Worm (Caenorhabditis elegans) whole organism, late embryonic: ENCODE data around the gene K09F6.15.

ENCODE experiments used
- K02D7.2 ChIP-seq: sonication (generic microtip); optimal IDR thresholded peaks from 2 replicates; lab custom pipeline; 2017; ENCODE audit warnings: mild to moderate bottlenecking, missing genetic modification characterization, missing compliant biosample characterization
- K09A11.1 ChIP-seq: sonication (generic microtip); optimal IDR thresholded peaks from 2 replicates; lab custom pipeline; 2017; ENCODE audit warnings: antibody characterized with exemption, mild to moderate bottlenecking, missing genetic modification characterization, missing compliant biosample characterization; ENCODE audit not compliant: insufficient read depth
- T23F11.4 ChIP-seq: fragments of 200-800 bp; sonication (Bioruptor generic); optimal IDR thresholded peaks from 2 replicates; lab custom pipeline; 2018; ENCODE audit warnings: mild to moderate bottlenecking, missing genetic modification characterization, missing compliant biosample characterization
- ama-1 ChIP-seq: fragments of 150-350 bp; optimal IDR thresholded peaks from 2 replicates; lab custom pipeline; 2014
- ceh-14 ChIP-seq: sonication (generic microtip); optimal IDR thresholded peaks from 2 replicates; lab custom pipeline; 2016; ENCODE audit warnings: missing genotype, missing genetic modification characterization, missing compliant biosample characterization
- ceh-18 ChIP-seq: sonication (generic microtip); optimal IDR thresholded peaks from 2 replicates; lab custom pipeline; 2016; ENCODE audit warnings: missing genetic modification characterization, missing compliant biosample characterization
- ceh-19 ChIP-seq: fragments of 200-800 bp; sonication (Bioruptor generic); optimal IDR thresholded peaks from 2 replicates; lab custom pipeline; 2018; ENCODE audit warnings: mild to moderate bottlenecking, missing genetic modification characterization, missing compliant biosample characterization
- ceh-2 ChIP-seq: sonication (generic microtip); optimal IDR thresholded peaks from 2 replicates; lab custom pipeline; 2016; ENCODE audit warnings: missing genotype, missing genetic modification characterization, missing compliant biosample characterization
- ceh-30 ChIP-seq: fragments of 150-350 bp; optimal IDR thresholded peaks from 2 replicates; lab custom pipeline; 2014; ENCODE audit warnings: missing biosample characterization, missing genetic modification characterization
- ceh-31 ChIP-seq: sonication (generic microtip); optimal IDR thresholded peaks from 2 replicates; lab custom pipeline; 2016; ENCODE audit warnings: missing genetic modification characterization, missing compliant biosample characterization
- ceh-34 ChIP-seq: sonication (generic microtip); optimal IDR thresholded peaks from 2 replicates; lab custom pipeline; 2016; ENCODE audit warnings: mild to moderate bottlenecking, missing genetic modification characterization, missing compliant biosample characterization
- ceh-45 ChIP-seq: fragments of 200-800 bp; sonication (Bioruptor generic); IDR thresholded peaks from 2 replicates; pipeline ENCODE4 v1.3.6; 2022; ENCODE audit warnings: missing genetic modification reagents, missing genetic modification characterization, missing compliant biosample characterization
- ceh-48 ChIP-seq: sonication (generic microtip); optimal IDR thresholded peaks from 2 replicates; lab custom pipeline; 2016; ENCODE audit warnings: missing genetic modification characterization, inconsistent platforms, missing compliant biosample characterization
- ceh-6 ChIP-seq: fragments of 200-800 bp; sonication (Bioruptor generic); optimal IDR thresholded peaks from 2 replicates; lab custom pipeline; 2018; ENCODE audit warnings: mild to moderate bottlenecking, missing genetic modification characterization, missing compliant biosample characterization
- ceh-9 ChIP-seq: sonication (generic microtip); optimal IDR thresholded peaks from 2 replicates; lab custom pipeline; 2016; ENCODE audit warnings: mild to moderate bottlenecking, missing genetic modification characterization, inconsistent platforms, missing compliant biosample characterization
- dmd-4 ChIP-seq: sonication (generic microtip); optimal IDR thresholded peaks from 2 replicates; lab custom pipeline; 2016; ENCODE audit warnings: borderline replicate concordance, missing genetic modification characterization, missing compliant biosample characterization
- dve-1 ChIP-seq: sonication (generic microtip); optimal IDR thresholded peaks from 2 replicates; lab custom pipeline; 2017; ENCODE audit warnings: antibody characterized with exemption, mild to moderate bottlenecking, missing genetic modification characterization, missing compliant biosample characterization
- elt-2 ChIP-seq: sonication (generic microtip); optimal IDR thresholded peaks from 2 replicates; lab custom pipeline; 2016; ENCODE audit warnings: missing genetic modification reagents, missing genetic modification characterization, missing compliant biosample characterization
- elt-4 ChIP-seq: sonication (generic microtip); optimal IDR thresholded peaks from 2 replicates; lab custom pipeline; 2016; ENCODE audit warnings: missing genetic modification characterization, missing compliant biosample characterization
- eyg-1 ChIP-seq: sonication (generic microtip); optimal IDR thresholded peaks from 2 replicates; lab custom pipeline; 2016; ENCODE audit warnings: missing genotype, missing genetic modification characterization, missing compliant biosample characterization
- fkh-6 ChIP-seq: sonication (generic microtip); optimal IDR thresholded peaks from 2 replicates; lab custom pipeline; 2016; ENCODE audit warnings: missing genetic modification characterization, missing compliant biosample characterization
- gmeb-2 ChIP-seq: sonication (generic microtip); optimal IDR thresholded peaks from 2 replicates; lab custom pipeline; 2016; ENCODE audit warnings: missing genetic modification characterization, inconsistent platforms, missing compliant biosample characterization
- hlh-15 ChIP-seq: sonication (generic microtip); optimal IDR thresholded peaks from 2 replicates; lab custom pipeline; 2016; ENCODE audit warnings: missing genetic modification characterization, missing compliant biosample characterization
- hlh-6 ChIP-seq: sonication (generic microtip); optimal IDR thresholded peaks from 2 replicates; lab custom pipeline; 2016; ENCODE audit warnings: missing genotype, missing genetic modification characterization, missing compliant biosample characterization
- hlh-8 ChIP-seq: sonication (generic microtip); optimal IDR thresholded peaks from 2 replicates; lab custom pipeline; 2016; ENCODE audit warnings: missing genotype, missing genetic modification characterization, missing compliant biosample characterization
- odd-2 ChIP-seq: sonication (generic microtip); optimal IDR thresholded peaks from 2 replicates; lab custom pipeline; 2017; ENCODE audit warnings: antibody characterized with exemption, mild to moderate bottlenecking, missing genetic modification characterization, missing compliant biosample characterization
- pag-3 ChIP-seq: sonication (generic microtip); optimal IDR thresholded peaks from 2 replicates; lab custom pipeline; 2016; ENCODE audit warnings: missing compliant biosample characterization, missing genetic modification characterization, borderline replicate concordance
- pat-9 ChIP-seq: fragments of 200-800 bp; sonication (Bioruptor generic); optimal IDR thresholded peaks from 2 replicates; lab custom pipeline; 2018; ENCODE audit warnings: mild to moderate bottlenecking, missing genetic modification characterization, moderate library complexity, missing compliant biosample characterization
- pha-4 ChIP-seq: fragments of 150-350 bp; optimal IDR thresholded peaks from 2 replicates; lab custom pipeline; 2018; ENCODE audit warnings: missing biosample characterization, missing genetic modification reagents, missing genetic modification characterization
- pros-1 ChIP-seq: fragments of 150-350 bp; optimal IDR thresholded peaks from 2 replicates; lab custom pipeline; 2014; ENCODE audit warnings: missing biosample characterization, missing genetic modification reagents, missing genetic modification characterization
- sdc-2 ChIP-seq: sonication (generic microtip); optimal IDR thresholded peaks from 2 replicates; lab custom pipeline; 2016; ENCODE audit warnings: missing genotype, missing genetic modification characterization, missing compliant biosample characterization
- sox-4 ChIP-seq: sonication (generic microtip); optimal IDR thresholded peaks from 2 replicates; lab custom pipeline; 2017; ENCODE audit warnings: mild to moderate bottlenecking, missing genetic modification characterization, inconsistent platforms, missing compliant biosample characterization
- tbx-2 ChIP-seq: sonication (generic microtip); optimal IDR thresholded peaks from 2 replicates; lab custom pipeline; 2016; ENCODE audit warnings: missing genetic modification characterization, missing compliant biosample characterization
- unc-3 ChIP-seq, 2 experiments: fragments of 200-800 bp in 1 of 2; sonication (Bioruptor generic) in 1 of 2; sonication (generic microtip) in 1 of 2; conservative IDR thresholded peaks in 1 of 2; optimal IDR thresholded peaks in 1 of 2; 2 replicates each; pipeline versions ENCODE4 v1.3.6 to Lab custom; 2016 to 2022; ENCODE audit warnings: missing compliant biosample characterization in 2 of 2, missing genetic modification characterization in 2 of 2, missing genetic modification reagents in 1 of 2
- unc-42 ChIP-seq: sonication (generic microtip); optimal IDR thresholded peaks from 2 replicates; lab custom pipeline; 2016; ENCODE audit warnings: missing genotype, missing genetic modification characterization, missing compliant biosample characterization
- unc-55 ChIP-seq: sonication (generic microtip); optimal IDR thresholded peaks from 2 replicates; lab custom pipeline; 2017; ENCODE audit warnings: missing biosample characterization, missing genetic modification reagents, missing genetic modification characterization
- zip-5 ChIP-seq: sonication (generic microtip); optimal IDR thresholded peaks from 2 replicates; lab custom pipeline; 2016; ENCODE audit warnings: missing genetic modification characterization, missing compliant biosample characterization

Gene K09F6.15

ce11 chrII:2295817-2296315 is 18.5 kb upstream of the K09F6.15 start, which contains the start of gene fbxc-25:
Gene fbxc-25, minus strand, starts transcription at chrII:2296265.
- TF ChIP-seq pat-9 = no peak
- no peak for TF ChIP-seq odd-2 (tag; lab: Kevin White, UChicago)
- TF ChIP-seq pha-4 (tag; lab: Kevin White, UChicago) = no peak
- no peak for TF ChIP-seq tbx-2 (tag; lab: Kevin White, UChicago)

- TF ChIP-seq sdc-2 (tag; lab: Kevin White, UChicago) (no peak), T23F11.4 (GFP tag; lab: Kevin White, UChicago) (no peak), ceh-19 (GFP tag; lab: Kevin White, UChicago) (no peak), ama-1 (lab: Kevin White, UChicago) (no peak), ceh-31 (no peak), elt-2 (tag; lab: Kevin White, UChicago) (no peak), ceh-2 (tag; lab: Kevin White, UChicago) (no peak), zip-5 (tag; lab: Kevin White, UChicago) (no peak), unc-42 (tag; lab: Kevin White, UChicago) (no peak), ceh-45 (no peak), ceh-6 (GFP tag; lab: Kevin White, UChicago) (no peak), tbx-2 (tag; lab: Kevin White, UChicago) (no peak), ceh-14 (no peak), ceh-34 (tag; lab: Kevin White, UChicago) (no peak), ceh-30 (tag; lab: Kevin White, UChicago) (no peak), pros-1 (tag; lab: Kevin White, UChicago) (no peak), ceh-48 (no peak)
These were observed 15.2 kb upstream of the K09F6.15 start for ce11 chrII:2292549-2292948.

ce11 chrII:2292027-2292426 is 14.7 kb upstream of the K09F6.15 start, which contains the start of gene K09F6.7:
Gene K09F6.7, minus strand, starts transcription at chrII:2292127.
- TF ChIP-seq dve-1 (no peak), fkh-6 (tag; lab: Kevin White, UChicago) (no peak), sox-4 (tag; lab: Kevin White, UChicago) (no peak), K02D7.2 (no peak), pag-3 (tag; lab: Kevin White, UChicago) (no peak), hlh-8 (no peak), gmeb-2 (no peak), tbx-2 (tag; lab: Kevin White, UChicago) (no peak), elt-4 (tag; lab: Kevin White, UChicago) (no peak), ceh-45 (no peak), hlh-15 (tag; lab: Kevin White, UChicago) (no peak), dmd-4 (tag; lab: Kevin White, UChicago) (no peak), hlh-6 (no peak), unc-3 (GFP tag; conservative IDR thresholded peaks at IDR 0.05; lab: Robert Waterston, UW) (no peak), unc-3 (tag; optimal IDR thresholded peaks at IDR 0.05; lab: Kevin White, UChicago) (no peak), K09A11.1 (no peak), eyg-1 (no peak), ceh-18 (tag; lab: Kevin White, UChicago) (no peak), ceh-9 (no peak), sdc-2 (tag; lab: Kevin White, UChicago) (no peak)

- TF ChIP-seq unc-55 (GFP tag; lab: Kevin White, UChicago) = peak; percentile 87
- no peak for TF ChIP-seq sdc-2 (tag; lab: Kevin White, UChicago)
- no peak for TF ChIP-seq unc-3 (GFP tag; conservative IDR thresholded peaks at IDR 0.05; lab: Robert Waterston, UW)
- TF ChIP-seq unc-3 (tag; optimal IDR thresholded peaks at IDR 0.05; lab: Kevin White, UChicago) = peak; percentile 50
These were observed 12.1 kb upstream of the K09F6.15 start for ce11 chrII:2289441-2289840.
